Worm (Caenorhabditis elegans) whole organism, L4/young adult: ENCODE results near the gene Y37E11B.7.
A peak's percentile ranks its signal among the peaks of the same experiment; 100 is the strongest.

ENCODE experiments used
- W03F9.2 ChIP-seq: fragments of 150-350 bp; optimal IDR thresholded peaks from 2 replicates; lab custom pipeline; 2014; ENCODE audit warnings: missing biosample characterization, missing genetic modification characterization
- dao-5 ChIP-seq: sonication (generic microtip); optimal IDR thresholded peaks from 2 replicates; lab custom pipeline; 2016; ENCODE audit warnings: missing genotype, missing genetic modification characterization, moderate library complexity, missing compliant biosample characterization
- him-1 ChIP-seq: sonication (generic microtip); optimal IDR thresholded peaks from 2 replicates; lab custom pipeline; 2016; ENCODE audit warnings: missing genotype, missing genetic modification reagents, missing genetic modification characterization, missing compliant biosample characterization

DNA sequence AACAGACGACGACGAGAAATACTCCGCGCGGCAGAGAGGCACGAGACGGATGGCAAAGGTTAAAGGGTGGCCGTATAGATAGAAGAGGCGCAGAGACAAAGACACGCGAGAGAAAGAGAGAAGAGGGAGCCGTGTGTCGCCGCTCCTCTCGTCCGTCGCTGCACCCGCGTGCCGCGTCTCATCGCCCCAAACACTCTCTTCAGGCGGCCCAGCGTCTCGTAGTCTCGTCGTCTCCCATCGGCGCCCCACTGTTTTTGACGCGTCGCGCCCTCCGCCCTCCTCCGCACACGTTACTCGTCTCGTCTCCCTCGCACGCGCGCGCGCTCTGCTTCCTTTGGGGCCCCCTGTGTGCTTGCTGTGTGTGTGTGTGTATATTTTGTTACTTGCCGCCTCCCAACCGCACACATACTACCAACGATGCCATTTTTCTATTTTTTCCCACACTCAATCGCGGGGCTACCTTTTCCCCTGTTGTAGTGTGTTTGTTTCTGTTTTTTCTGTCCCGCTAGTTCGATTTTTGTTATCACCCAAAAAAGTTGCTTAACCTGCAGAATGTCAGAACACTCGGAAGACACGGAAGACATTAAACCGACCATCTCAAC, 36.7 kb upstream of the Y37E11B.7 start, which contains the start of gene madf-9:
- peak; percentile 70 for TF ChIP-seq dao-5
- no peak for TF ChIP-seq W03F9.2 (tag; lab: Kevin White, UChicago)
- TF ChIP-seq him-1 (tag; lab: Kevin White, UChicago): peak; percentile 18
